Worm (Caenorhabditis elegans): ENCODE results near the gene Y26E6A.2.

Y26E6A.2 gene

ce11 chrX:13918143-13918542 lies 4.0 kb upstream of the Y26E6A.2 start:
- TF ChIP-seq F37D6.2 (tag; optimal IDR thresholded peaks at IDR 0.05) = no peak
- TF ChIP-seq fos-1 (tag; optimal IDR thresholded peaks at IDR 0.05) = no peak
- TF ChIP-seq ztf-7 (tag; optimal IDR thresholded peaks at IDR 0.05) = no peak
- peak; percentile 76 for TF ChIP-seq dpl-1 (GFP tag; optimal IDR thresholded peaks at IDR 0.05)
- peak; percentile 31 for TF ChIP-seq dve-1 (tag; optimal IDR thresholded peaks at IDR 0.05; ENCODE audit: insufficient read depth)
- no peak for TF ChIP-seq nhr-48 (tag; optimal IDR thresholded peaks at IDR 0.05)
- TF ChIP-seq ama-1 (optimal IDR thresholded peaks at IDR 0.05) = no peak
- peak; percentile 43 for TF ChIP-seq mes-2 (tag; optimal IDR thresholded peaks at IDR 0.05; ENCODE audit: poor library complexity, severe bottlenecking)
- no peak for TF ChIP-seq ces-1 (GFP tag; optimal IDR thresholded peaks at IDR 0.05)
- TF ChIP-seq dmd-6 (GFP tag; IDR thresholded peaks at IDR 0.05) = 0 out of 2 replicates have a peak, but pooled peaks have one; percentile 27
- TF ChIP-seq unc-62 (GFP tag; optimal IDR thresholded peaks at IDR 0.05 in 1 of 2) = peak in 1 of 2 experiments; percentile 1
- TF ChIP-seq unc-62 (tag; optimal IDR thresholded peaks at IDR 0.05) = no peak
- TF ChIP-seq lsy-2 (tag; optimal IDR thresholded peaks at IDR 0.05) = peak in 1 of 2 experiments; percentile 23

ce11 chrX:13917121-13917755 lies 3.0 kb upstream of the Y26E6A.2 start, which contains the start of gene ekl-5:
Gene ekl-5 (minus strand): TSS chrX:13917171.
- peak; percentile 91 for TF ChIP-seq nhr-28 (tag; optimal IDR thresholded peaks at IDR 0.05)
- peak; percentile 76 for TF ChIP-seq dve-1 (tag; optimal IDR thresholded peaks at IDR 0.05; ENCODE audit: insufficient read depth)
- no peak for TF ChIP-seq D1046.2 (GFP tag; IDR thresholded peaks at IDR 0.05)
- TF ChIP-seq daf-16 (GFP tag; optimal IDR thresholded peaks at IDR 0.05) = peak in 1 of 2 experiments; percentile 47
- TF ChIP-seq daf-16 (tag; optimal IDR thresholded peaks at IDR 0.05) = peak; percentile 32
- peak; percentile 63 for TF ChIP-seq mep-1 (tag; optimal IDR thresholded peaks at IDR 0.05)
- peak; percentile 47 for TF ChIP-seq hlh-30 (tag; optimal IDR thresholded peaks at IDR 0.05; ENCODE audit: insufficient read depth)
- no peak for TF ChIP-seq attf-4 (tag; optimal IDR thresholded peaks at IDR 0.05)
- TF ChIP-seq dmd-9 (GFP tag; IDR thresholded peaks at IDR 0.05) = no peak
- no peak for TF ChIP-seq mxl-2 (GFP tag; conservative IDR thresholded peaks at IDR 0.05)
- peak; percentile 48 for TF ChIP-seq ceh-28 (tag; optimal IDR thresholded peaks at IDR 0.05)
- peak; percentile 85 for TF ChIP-seq nhr-11 (tag; optimal IDR thresholded peaks at IDR 0.05)
- TF ChIP-seq ZK546.5 (tag; optimal IDR thresholded peaks at IDR 0.05) = no peak
- TF ChIP-seq set-16 (GFP tag; IDR thresholded peaks at IDR 0.05) = no peak
- peak in 1 of 2 experiments; percentile 77 for TF ChIP-seq unc-62 (GFP tag; optimal IDR thresholded peaks at IDR 0.05 in 1 of 2)
- TF ChIP-seq unc-62 (tag; optimal IDR thresholded peaks at IDR 0.05) = no peak
- TF ChIP-seq ZK337.2 (GFP tag; IDR thresholded peaks at IDR 0.05) = no peak
- TF ChIP-seq F37D6.2 (tag; optimal IDR thresholded peaks at IDR 0.05) = no peak
- peak; percentile 25 for TF ChIP-seq mxl-3 (GFP tag; optimal IDR thresholded peaks at IDR 0.05)
- peak; percentile 17 for TF ChIP-seq spr-1 (tag; optimal IDR thresholded peaks at IDR 0.05)
- peak in 1 of 2 experiments; percentile 43 for TF ChIP-seq hif-1 (tag; optimal IDR thresholded peaks at IDR 0.05)
- TF ChIP-seq hlh-11 (tag; optimal IDR thresholded peaks at IDR 0.05) = peak; percentile 78
- TF ChIP-seq lin-1 (GFP tag; IDR thresholded peaks at IDR 0.05) = peak; percentile 59; the same call in 1 of the 2 replicates
- TF ChIP-seq ceh-20 (GFP tag; IDR thresholded peaks at IDR 0.05) = no peak
- TF ChIP-seq duxl-1 (tag; optimal IDR thresholded peaks at IDR 0.05; ENCODE audit: poor library complexity) = peak; percentile 27
- TF ChIP-seq fos-1 (tag; optimal IDR thresholded peaks at IDR 0.05) = no peak
- no peak for TF ChIP-seq cey-2 (tag; optimal IDR thresholded peaks at IDR 0.05; ENCODE audit: borderline replicate concordance, insufficient read depth)
- TF ChIP-seq pha-4 (GFP tag; IDR thresholded peaks at IDR 0.05) = no peak
- TF ChIP-seq pha-4 (tag; optimal IDR thresholded peaks at IDR 0.05) = peak; percentile 77
- TF ChIP-seq unc-130 (GFP tag; optimal IDR thresholded peaks at IDR 0.05) = no peak
- no peak for TF ChIP-seq ceh-82 (tag; optimal IDR thresholded peaks at IDR 0.05)
- TF ChIP-seq dpl-1 (GFP tag; optimal IDR thresholded peaks at IDR 0.05) = peak; percentile 26
- TF ChIP-seq hmg-1.1 (GFP tag; IDR thresholded peaks at IDR 0.05) = peak; percentile 82
- no peak for TF ChIP-seq ces-1 (GFP tag; optimal IDR thresholded peaks at IDR 0.05)
- TF ChIP-seq F49E8.2 (tag; optimal IDR thresholded peaks at IDR 0.05; ENCODE audit: borderline replicate concordance) = no peak
- peak; percentile 23 for TF ChIP-seq pqm-1 (tag; optimal IDR thresholded peaks at IDR 0.05)
- no peak for TF ChIP-seq aly-2 (tag; optimal IDR thresholded peaks at IDR 0.05)
- TF ChIP-seq F10B5.3 (tag; optimal IDR thresholded peaks at IDR 0.05) = no peak
- no peak for TF ChIP-seq Y105C5A.15 (GFP tag; IDR thresholded peaks at IDR 0.05)
- peak; percentile 10 for TF ChIP-seq nhr-77 (tag; optimal IDR thresholded peaks at IDR 0.05)
- TF ChIP-seq lsy-2 (tag; optimal IDR thresholded peaks at IDR 0.05) = peak in 1 of 2 experiments; percentile 70
- peak; percentile 65 for TF ChIP-seq mes-2 (tag; optimal IDR thresholded peaks at IDR 0.05; ENCODE audit: poor library complexity, severe bottlenecking)
- no peak for TF ChIP-seq lin-29 (GFP tag; IDR thresholded peaks at IDR 0.05)
